Worm (Caenorhabditis elegans) whole organism, midembryonic: ENCODE results near the gene srh-39.

Source experiments
- T22C8.4 ChIP-seq: fragments of 200-800 bp; sonication (Bioruptor generic); IDR thresholded peaks from 2 replicates; pipeline ENCODE4 v1.3.6; 2022; ENCODE audit warnings: missing genetic modification characterization, missing compliant biosample characterization
- cog-1 ChIP-seq: sonication (generic microtip); optimal IDR thresholded peaks from 2 replicates; lab custom pipeline; 2016; ENCODE audit warnings: missing genetic modification characterization, missing compliant biosample characterization
- flt-1 ChIP-seq: fragments of 200-800 bp; sonication (Bioruptor generic); IDR thresholded peaks from 2 replicates; pipeline ENCODE4 v1.3.6; 2022; ENCODE audit warnings: missing genetic modification characterization, missing compliant biosample characterization
- klf-2 ChIP-seq: fragments of 200-800 bp; sonication (Bioruptor generic); conservative IDR thresholded peaks from 2 replicates; pipeline ENCODE4 v1.3.6; 2022; ENCODE audit warnings: missing genetic modification reagents, missing genetic modification characterization, missing compliant biosample characterization
- med-1 ChIP-seq: sonication (generic microtip); optimal IDR thresholded peaks from 2 replicates; lab custom pipeline; 2017; ENCODE audit warnings: missing genetic modification characterization, mild to moderate bottlenecking, missing compliant biosample characterization, antibody characterized with exemption, missing genetic modification reagents; ENCODE audit not compliant: insufficient read depth
- ref-1 ChIP-seq: fragments of 200-800 bp; sonication (Bioruptor generic); conservative IDR thresholded peaks from 2 replicates; pipeline ENCODE4 v1.3.6; 2022; ENCODE audit warnings: missing genetic modification reagents, missing genetic modification characterization, missing compliant biosample characterization
- tab-1 ChIP-seq: fragments of 200-800 bp; sonication (Bioruptor generic); IDR thresholded peaks from 2 replicates; pipeline ENCODE4 v1.3.6; 2022; ENCODE audit warnings: missing genetic modification characterization, missing compliant biosample characterization
- ztf-23 ChIP-seq: fragments of 200-800 bp; sonication (Bioruptor generic); IDR thresholded peaks from 2 replicates; pipeline ENCODE4 v1.3.6; 2022; ENCODE audit warnings: missing genetic modification reagents, missing genetic modification characterization, missing compliant biosample characterization
- ztf-29 ChIP-seq: fragments of 200-800 bp; sonication (Bioruptor generic); IDR thresholded peaks from 2 replicates; pipeline ENCODE4 v1.3.6; 2022; ENCODE audit warnings: missing genetic modification reagents, missing genetic modification characterization, missing compliant biosample characterization

- TF ChIP-seq ref-1 (GFP tag; lab: Robert Waterston, UW) = no peak
- no peak for TF ChIP-seq klf-2 (GFP tag; lab: Robert Waterston, UW)
- no peak for TF ChIP-seq T22C8.4 (GFP tag; lab: Robert Waterston, UW)
- no peak for TF ChIP-seq ztf-23 (GFP tag; lab: Robert Waterston, UW)
- TF ChIP-seq med-1 (GFP tag; lab: Kevin White, UChicago) = no peak
- TF ChIP-seq flt-1 = no peak
- peak; percentile 57 for TF ChIP-seq cog-1
- TF ChIP-seq tab-1 (GFP tag; lab: Robert Waterston, UW) = 0 out of 2 replicates have a peak, but pooled peaks have one; percentile 32
- TF ChIP-seq ztf-29 (GFP tag; lab: Robert Waterston, UW) = no peak
Measured at ce11 chrII:7814215-7814614, 48.9 kb upstream of the srh-39 start.
